Worm (Caenorhabditis elegans) whole organism, L1 larva: ENCODE data around the gene lron-3.

Experiments used
- aly-2 ChIP-seq: fragments of 150-350 bp; optimal IDR thresholded peaks from 2 replicates; lab custom pipeline; 2014; ENCODE audit warnings: missing biosample characterization, missing genetic modification characterization
- dsc-1 ChIP-seq: sonication (generic microtip); optimal IDR thresholded peaks from 2 replicates; lab custom pipeline; 2016; ENCODE audit warnings: mild to moderate bottlenecking, missing genetic modification characterization, missing compliant biosample characterization
- skn-1 ChIP-seq: fragments of 150-350 bp; optimal IDR thresholded peaks from 2 replicates; lab custom pipeline; 2014; ENCODE audit warnings: missing biosample characterization, missing genetic modification characterization

ce11 chrX:15496927-15497605 is 60.7 kb downstream of the lron-3 start, which contains the start of gene suox-1:
- TF ChIP-seq aly-2 (no peak), dsc-1 (tag; lab: Kevin White, UChicago) (no peak), skn-1 (tag; lab: Kevin White, UChicago) (no peak)
